Worm (Caenorhabditis elegans) whole organism, young adult: ENCODE results near the gene D1053.4.

Experiments
- B0019.2 ChIP-seq: fragments of 200-800 bp; sonication (Bioruptor generic); conservative IDR thresholded peaks from 2 replicates; pipeline ENCODE4 v1.3.6; 2022; ENCODE audit warnings: missing genetic modification reagents, missing genetic modification characterization, missing compliant biosample characterization
- B0035.1 ChIP-seq: sonication (generic microtip); optimal IDR thresholded peaks from 2 replicates; lab custom pipeline; 2016; ENCODE audit warnings: missing genetic modification characterization, mild to moderate bottlenecking, missing compliant biosample characterization, missing genotype, missing genetic modification reagents
- C06A6.2 ChIP-seq: fragments of 200-800 bp; sonication (Bioruptor generic); conservative IDR thresholded peaks from 2 replicates; pipeline ENCODE4 v1.3.6; 2022; ENCODE audit warnings: missing genetic modification characterization, missing compliant biosample characterization
- D2030.7 ChIP-seq: fragments of 200-800 bp; sonication (Bioruptor generic); IDR thresholded peaks from 2 replicates; pipeline ENCODE4 v1.3.6; 2022; ENCODE audit warnings: missing genetic modification reagents, missing genetic modification characterization, missing compliant biosample characterization
- F10E7.11 ChIP-seq: sonication (generic microtip); optimal IDR thresholded peaks from 2 replicates; lab custom pipeline; 2017; ENCODE audit warnings: mild to moderate bottlenecking, missing genetic modification characterization, moderate library complexity, missing compliant biosample characterization
- F39B2.1 ChIP-seq: fragments of 200-800 bp; sonication (Bioruptor generic); IDR thresholded peaks from 2 replicates; pipeline ENCODE4 v1.3.6; 2022; ENCODE audit warnings: missing genetic modification reagents, missing genetic modification characterization, missing compliant biosample characterization
- F52B5.7 ChIP-seq: sonication (generic microtip); optimal IDR thresholded peaks from 2 replicates; lab custom pipeline; 2016; ENCODE audit warnings: mild to moderate bottlenecking, missing genetic modification characterization, missing compliant biosample characterization
- F57A8.1 ChIP-seq: fragments of 200-800 bp; sonication (Bioruptor generic); optimal IDR thresholded peaks from 2 replicates; lab custom pipeline; 2018; ENCODE audit warnings: mild to moderate bottlenecking, missing genetic modification characterization, moderate library complexity, missing compliant biosample characterization
- K12H6.12 ChIP-seq: fragments of 200-800 bp; sonication (Bioruptor generic); optimal IDR thresholded peaks from 2 replicates; lab custom pipeline; 2018; ENCODE audit warnings: mild to moderate bottlenecking, missing genetic modification characterization, missing compliant biosample characterization
- Y95B8A.8 ChIP-seq: fragments of 200-800 bp; sonication (Bioruptor generic); IDR thresholded peaks from 2 replicates; pipeline ENCODE4 v1.3.6; 2022; ENCODE audit warnings: missing genetic modification reagents, missing genetic modification characterization, missing compliant biosample characterization
- aptf-3 ChIP-seq: fragments of 200-800 bp; sonication (Bioruptor generic); IDR thresholded peaks from 2 replicates; pipeline ENCODE4 v1.3.6; 2022; ENCODE audit warnings: missing genetic modification characterization, missing compliant biosample characterization
- atf-7 ChIP-seq: sonication (generic microtip); optimal IDR thresholded peaks from 2 replicates; lab custom pipeline; 2017; ENCODE audit warnings: mild to moderate bottlenecking, missing genetic modification characterization, missing compliant biosample characterization
- attf-5 ChIP-seq: fragments of 200-800 bp; sonication (Bioruptor generic); optimal IDR thresholded peaks from 2 replicates; lab custom pipeline; 2018; ENCODE audit warnings: mild to moderate bottlenecking, missing genetic modification characterization, missing compliant biosample characterization
- ceh-100 ChIP-seq: fragments of 200-800 bp; sonication (Bioruptor generic); IDR thresholded peaks from 2 replicates; pipeline ENCODE4 v1.3.6; 2022; ENCODE audit warnings: missing genetic modification reagents, missing genetic modification characterization, missing compliant biosample characterization
- ceh-27 ChIP-seq: fragments of 200-800 bp; sonication (Bioruptor generic); optimal IDR thresholded peaks from 2 replicates; lab custom pipeline; 2018; ENCODE audit warnings: mild to moderate bottlenecking, missing genetic modification characterization, moderate library complexity, missing compliant biosample characterization
- ceh-40 ChIP-seq: fragments of 200-800 bp; sonication (Bioruptor generic); IDR thresholded peaks from 2 replicates; pipeline ENCODE4 v1.3.6; 2022; ENCODE audit warnings: missing genetic modification characterization, missing compliant biosample characterization
- chd-7 ChIP-seq: sonication (generic microtip); optimal IDR thresholded peaks from 2 replicates; lab custom pipeline; 2016; ENCODE audit warnings: mild to moderate bottlenecking, missing genetic modification characterization, moderate library complexity, missing compliant biosample characterization
- dpff-1 ChIP-seq: sonication (generic microtip); optimal IDR thresholded peaks from 2 replicates; lab custom pipeline; 2017; ENCODE audit warnings: mild to moderate bottlenecking, missing genetic modification characterization, missing compliant biosample characterization
- ekl-4 ChIP-seq: fragments of 200-800 bp; sonication (Bioruptor generic); IDR thresholded peaks from 2 replicates; pipeline ENCODE4 v1.3.6; 2022; ENCODE audit warnings: missing genetic modification reagents, missing genetic modification characterization, missing compliant biosample characterization
- hlh-12 ChIP-seq: sonication (generic microtip); optimal IDR thresholded peaks from 2 replicates; lab custom pipeline; 2016; ENCODE audit warnings: missing genetic modification characterization, missing compliant biosample characterization
- hrde-1 ChIP-seq: sonication (generic microtip); optimal IDR thresholded peaks from 2 replicates; lab custom pipeline; 2016; ENCODE audit warnings: missing genetic modification characterization, mild to moderate bottlenecking, missing compliant biosample characterization, moderate library complexity, missing genotype, missing genetic modification reagents, borderline replicate concordance
- hsf-1 ChIP-seq: fragments of 200-800 bp; sonication (Bioruptor generic); IDR thresholded peaks from 2 replicates; pipeline ENCODE4 v1.3.6; 2022; ENCODE audit warnings: missing genetic modification reagents, missing genetic modification characterization, missing compliant biosample characterization
- lag-1 ChIP-seq: fragments of 200-800 bp; sonication (Bioruptor generic); IDR thresholded peaks from 2 replicates; pipeline ENCODE4 v1.3.6; 2022; ENCODE audit warnings: missing genetic modification reagents, missing genetic modification characterization, missing compliant biosample characterization
- let-526 ChIP-seq: fragments of 200-800 bp; sonication (Bioruptor generic); IDR thresholded peaks from 2 replicates; pipeline ENCODE4 v1.3.6; 2022; ENCODE audit warnings: missing genetic modification reagents, missing genetic modification characterization, missing compliant biosample characterization
- lin-26 ChIP-seq: fragments of 200-800 bp; sonication (Bioruptor generic); IDR thresholded peaks from 2 replicates; pipeline ENCODE4 v1.3.6; 2022; ENCODE audit warnings: missing genetic modification reagents, missing genetic modification characterization, missing compliant biosample characterization
- lin-40 ChIP-seq: sonication (generic microtip); optimal IDR thresholded peaks from 2 replicates; lab custom pipeline; 2016; ENCODE audit warnings: missing genetic modification characterization, mild to moderate bottlenecking, missing compliant biosample characterization, missing genotype, missing genetic modification reagents
- lin-54 ChIP-seq: fragments of 200-800 bp; sonication (Bioruptor generic); optimal IDR thresholded peaks from 2 replicates; lab custom pipeline; 2018; ENCODE audit warnings: mild to moderate bottlenecking, missing genetic modification characterization, missing compliant biosample characterization
- lir-1 ChIP-seq: fragments of 200-800 bp; sonication (Bioruptor generic); conservative IDR thresholded peaks from 2 replicates; pipeline ENCODE4 v1.3.6; 2022; ENCODE audit warnings: missing genetic modification reagents, missing genetic modification characterization, missing compliant biosample characterization
- lsl-1 ChIP-seq: fragments of 200-800 bp; sonication (Bioruptor generic); optimal IDR thresholded peaks from 2 replicates; lab custom pipeline; 2018; ENCODE audit warnings: mild to moderate bottlenecking, missing genetic modification characterization, moderate library complexity, missing compliant biosample characterization
- lsy-27 ChIP-seq: sonication (generic microtip); optimal IDR thresholded peaks from 2 replicates; lab custom pipeline; 2017; ENCODE audit warnings: missing genetic modification characterization, mild to moderate bottlenecking, missing compliant biosample characterization, antibody characterized with exemption, missing genotype, borderline replicate concordance; ENCODE audit not compliant: insufficient read depth
- madf-10 ChIP-seq: sonication (generic microtip); optimal IDR thresholded peaks from 2 replicates; lab custom pipeline; 2016; ENCODE audit warnings: mild to moderate bottlenecking, missing genetic modification characterization, missing compliant biosample characterization
- mcd-1 ChIP-seq: fragments of 200-800 bp; sonication (Bioruptor generic); IDR thresholded peaks from 2 replicates; pipeline ENCODE4 v1.3.6; 2022; ENCODE audit warnings: missing genetic modification reagents, missing genetic modification characterization, missing compliant biosample characterization
- mes-4 ChIP-seq: sonication (generic microtip); optimal IDR thresholded peaks from 2 replicates; lab custom pipeline; 2016; ENCODE audit warnings: missing genotype, missing genetic modification characterization, missing compliant biosample characterization
- mxl-1 ChIP-seq: sonication (generic microtip); optimal IDR thresholded peaks from 2 replicates; lab custom pipeline; 2016; ENCODE audit warnings: missing genetic modification characterization, missing compliant biosample characterization
- nfyb-1 ChIP-seq: fragments of 200-800 bp; sonication (Bioruptor generic); IDR thresholded peaks from 2 replicates; pipeline ENCODE4 v1.3.6; 2022; ENCODE audit warnings: missing genetic modification reagents, missing genetic modification characterization, missing compliant biosample characterization
- nhr-80 ChIP-seq: sonication (generic microtip); optimal IDR thresholded peaks from 2 replicates; lab custom pipeline; 2016; ENCODE audit warnings: missing genetic modification characterization, missing compliant biosample characterization
- rec-8 ChIP-seq, 2 experiments: sonication (generic microtip); optimal IDR thresholded peaks; 2 replicates each; lab custom pipeline; 2016; ENCODE audit warnings: mild to moderate bottlenecking in 2 of 2, missing genetic modification characterization in 2 of 2, missing genetic modification reagents in 2 of 2, missing genotype in 2 of 2, missing biosample characterization in 1 of 2, missing compliant biosample characterization in 1 of 2, moderate library complexity in 1 of 2
- sdz-38 ChIP-seq: sonication (generic microtip); optimal IDR thresholded peaks from 2 replicates; lab custom pipeline; 2016; ENCODE audit warnings: missing genotype, missing genetic modification characterization, missing compliant biosample characterization
- sea-2 ChIP-seq: fragments of 200-800 bp; sonication (Bioruptor generic); IDR thresholded peaks from 2 replicates; pipeline ENCODE4 v1.3.6; 2022; ENCODE audit warnings: missing genetic modification characterization, missing compliant biosample characterization
- snpc-1.3 ChIP-seq: sonication (generic microtip); optimal IDR thresholded peaks from 2 replicates; lab custom pipeline; 2017; ENCODE audit warnings: missing genetic modification characterization, mild to moderate bottlenecking, missing compliant biosample characterization, antibody characterized with exemption, moderate library complexity, missing genotype, missing genetic modification reagents; ENCODE audit not compliant: insufficient read depth
- unc-130 ChIP-seq: sonication (generic microtip); optimal IDR thresholded peaks from 2 replicates; lab custom pipeline; 2016; ENCODE audit warnings: missing genetic modification reagents, missing genetic modification characterization, missing compliant biosample characterization
- unc-62 ChIP-seq: fragments of 150-350 bp; optimal IDR thresholded peaks from 2 replicates; lab custom pipeline; 2014; ENCODE audit warnings: missing biosample characterization, missing genetic modification reagents, missing genetic modification characterization
- xnd-1 ChIP-seq: sonication (generic microtip); optimal IDR thresholded peaks from 2 replicates; lab custom pipeline; 2016; ENCODE audit warnings: missing genotype, missing genetic modification reagents, missing genetic modification characterization, missing compliant biosample characterization
- zfh-2 ChIP-seq: fragments of 200-800 bp; sonication (Bioruptor generic); conservative IDR thresholded peaks from 2 replicates; pipeline ENCODE4 v1.3.6; 2022; ENCODE audit warnings: missing genetic modification reagents, missing genetic modification characterization, missing compliant biosample characterization
- ztf-3 ChIP-seq: fragments of 200-800 bp; sonication (Bioruptor generic); optimal IDR thresholded peaks from 2 replicates; lab custom pipeline; 2018; ENCODE audit warnings: mild to moderate bottlenecking, missing genetic modification characterization, missing compliant biosample characterization
- ztf-6 ChIP-seq: fragments of 200-800 bp; sonication (Bioruptor generic); IDR thresholded peaks from 2 replicates; pipeline ENCODE4 v1.3.6; 2022; ENCODE audit warnings: missing genetic modification reagents, missing genetic modification characterization, missing compliant biosample characterization

The D1053.4 gene

DNA sequence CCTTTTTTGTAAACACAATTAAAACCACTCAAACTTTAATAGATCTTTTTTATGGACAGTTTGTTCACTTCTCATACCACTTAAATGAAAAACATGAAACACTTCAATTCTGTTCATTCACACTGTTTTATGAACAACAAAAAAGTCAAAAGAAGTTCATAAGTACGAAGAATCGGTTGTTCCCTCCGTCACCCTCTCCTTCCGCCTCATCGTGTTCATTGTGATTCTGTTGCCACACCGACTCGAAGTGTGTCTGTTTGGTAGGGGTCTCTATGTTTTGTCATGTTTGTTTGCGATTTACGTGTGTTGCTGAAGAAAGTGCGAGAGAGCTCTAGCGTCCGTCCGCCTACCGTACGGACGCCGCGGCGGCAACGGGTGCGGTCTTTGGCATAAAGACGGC lies 35.2 kb upstream of the D1053.4 start, which contains the start of gene lact-7:
lact-7 (plus strand) TSS at position 301 of the 400 bp plus-strand sequence.
- TF ChIP-seq B0035.1 (tag; lab: Kevin White, UChicago) (no peak), mes-4 (tag; lab: Kevin White, UChicago) (no peak), K12H6.12 (tag; lab: Kevin White, UChicago) (no peak), ceh-27 (GFP tag; lab: Kevin White, UChicago) (peak; percentile 67), lag-1 (GFP tag; lab: Robert Waterston, UW) (no peak)

DNA sequence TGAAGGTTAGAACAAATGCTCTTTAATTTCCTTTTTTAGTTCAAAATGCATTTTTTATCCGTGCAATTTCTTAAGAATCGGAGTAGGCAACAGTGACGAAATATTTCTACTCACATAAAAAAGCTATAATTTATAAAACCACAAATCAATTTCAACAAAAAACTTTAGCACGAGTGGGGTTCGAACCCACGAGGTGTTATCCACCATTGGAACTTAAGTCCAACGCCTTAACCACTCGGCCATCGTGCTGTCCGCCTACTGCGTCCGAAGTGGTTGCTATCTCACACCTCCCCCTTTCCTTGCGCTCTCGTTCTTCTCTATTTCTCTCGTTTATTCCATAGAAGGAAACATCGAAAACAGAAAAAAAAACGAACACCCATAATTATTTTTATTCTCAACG lies 34.1 kb upstream of the D1053.4 start:
- TF ChIP-seq attf-5 (GFP tag; lab: Kevin White, UChicago) (peak; percentile 72), lin-40 (peak; percentile 73), atf-7 (peak; percentile 62), mcd-1 (GFP tag; lab: Robert Waterston, UW) (peak; percentile 68), ceh-100 (GFP tag; lab: Robert Waterston, UW) (peak; percentile 63), unc-62 (GFP tag; lab: Kevin White, UChicago) (no peak), ztf-3 (peak; percentile 31), sdz-38 (no peak), rec-8 (tag; optimal IDR thresholded peaks at IDR 0.05; lab: Kevin White, UChicago) (peak; percentile 85 to 92), madf-10 (peak; percentile 87), chd-7 (peak; percentile 81), zfh-2 (GFP tag; lab: Robert Waterston, UW) (no peak), F10E7.11 (tag; lab: Kevin White, UChicago) (peak; percentile 44), nfyb-1 (GFP tag; lab: Robert Waterston, UW) (peak; percentile 91), lag-1 (GFP tag; lab: Robert Waterston, UW) (no peak), ztf-6 (peak; percentile 70; the same call in 1 of the 2 replicates), Y95B8A.8 (GFP tag; lab: Robert Waterston, UW) (no peak), ceh-40 (GFP tag; lab: Robert Waterston, UW) (peak; percentile 73), D2030.7 (GFP tag; lab: Robert Waterston, UW) (peak; percentile 76), B0019.2 (GFP tag; lab: Robert Waterston, UW) (peak; percentile 55; the same call in 1 of the 2 replicates), lin-26 (GFP tag; lab: Robert Waterston, UW) (peak; percentile 98), K12H6.12 (tag; lab: Kevin White, UChicago) (peak; percentile 64), hrde-1 (peak; percentile 57), ekl-4 (peak; percentile 67; the same call in 1 of the 2 replicates), lir-1 (GFP tag; lab: Robert Waterston, UW) (no peak), let-526 (GFP tag; lab: Robert Waterston, UW) (peak; percentile 61; the same call in 1 of the 2 replicates), lin-54 (GFP tag; lab: Kevin White, UChicago) (peak; percentile 59), dpff-1 (tag; lab: Kevin White, UChicago) (no peak), unc-130 (GFP tag; lab: Kevin White, UChicago) (peak; percentile 48), F52B5.7 (peak; percentile 56), hsf-1 (GFP tag; lab: Robert Waterston, UW) (0 out of 2 replicates have a peak, but pooled peaks have one; percentile 54), xnd-1 (no peak), F39B2.1 (GFP tag; lab: Robert Waterston, UW) (0 out of 2 replicates have a peak, but pooled peaks have one; percentile 52), mxl-1 (tag; lab: Kevin White, UChicago) (peak; percentile 93), sea-2 (peak; percentile 62; the same call in 1 of the 2 replicates), nhr-80 (tag; lab: Kevin White, UChicago) (no peak), lsy-27 (tag; lab: Kevin White, UChicago) (no peak), lsl-1 (GFP tag; lab: Kevin White, UChicago) (no peak), F57A8.1 (GFP tag; lab: Kevin White, UChicago) (peak; percentile 52), ceh-27 (GFP tag; lab: Kevin White, UChicago) (peak; percentile 85), hlh-12 (tag; lab: Kevin White, UChicago) (peak; percentile 87), aptf-3 (GFP tag; lab: Robert Waterston, UW) (no peak), C06A6.2 (GFP tag; lab: Robert Waterston, UW) (peak; percentile 64; the same call in 1 of the 2 replicates), snpc-1.3 (tag; lab: Kevin White, UChicago) (no peak)
